Worm (Caenorhabditis elegans) whole organism, L4 larva: ENCODE results near the gene F46C8.3.

Experiments used
- ama-1 ChIP-seq: fragments of 150-350 bp; optimal IDR thresholded peaks from 2 replicates; lab custom pipeline; 2014; ENCODE audit warnings: inconsistent platforms, mixed read lengths
- ceh-82 ChIP-seq: sonication (generic microtip); optimal IDR thresholded peaks from 2 replicates; lab custom pipeline; 2017; ENCODE audit warnings: missing biosample characterization, missing genetic modification characterization
- nhr-28 ChIP-seq: fragments of 150-350 bp; optimal IDR thresholded peaks from 2 replicates; lab custom pipeline; 2014; ENCODE audit warnings: missing biosample characterization, missing genetic modification characterization
- php-3 ChIP-seq: fragments of 200-800 bp; sonication (Bioruptor generic); IDR thresholded peaks from 2 replicates; pipeline ENCODE4 v1.3.6; 2022; ENCODE audit warnings: missing genetic modification reagents, missing genetic modification characterization, missing compliant biosample characterization
- pqm-1 ChIP-seq: sonication (generic microtip); optimal IDR thresholded peaks from 2 replicates; lab custom pipeline; 2017; ENCODE audit warnings: missing biosample characterization, missing genetic modification characterization
- rbr-2 ChIP-seq: sonication (generic microtip); optimal IDR thresholded peaks from 2 replicates; lab custom pipeline; 2016; ENCODE audit warnings: missing genotype, missing genetic modification characterization, missing compliant biosample characterization
- snpc-1.2 ChIP-seq: fragments of 200-800 bp; sonication (Bioruptor generic); IDR thresholded peaks from 2 replicates; pipeline ENCODE4 v1.3.6; 2022; ENCODE audit warnings: missing genetic modification reagents, missing genetic modification characterization, missing compliant biosample characterization

DNA sequence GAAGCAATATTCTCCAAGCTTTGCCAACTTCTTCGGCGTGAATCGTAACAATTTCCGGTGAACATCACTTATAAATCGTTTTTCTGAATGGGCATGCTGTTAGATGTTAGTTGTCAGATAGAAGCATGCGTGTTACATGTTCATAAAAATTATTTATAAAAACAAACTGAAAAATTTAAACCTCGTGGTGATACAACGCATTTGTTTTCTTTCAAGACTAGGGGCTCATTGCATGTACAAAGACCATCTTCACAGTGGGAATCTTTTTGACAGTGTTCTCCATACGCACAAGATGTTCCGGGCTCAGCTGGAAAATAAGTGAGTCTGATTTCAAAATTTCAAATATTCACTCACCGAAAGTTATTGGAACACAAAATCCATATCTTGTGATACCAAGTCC lies 12.7 kb upstream of the F46C8.3 start:
- TF ChIP-seq snpc-1.2 (no peak), ceh-82 (no peak), ama-1 (no peak), nhr-28 (tag; lab: Kevin White, UChicago) (no peak), pqm-1 (tag; lab: Kevin White, UChicago) (no peak), rbr-2 (tag; lab: Kevin White, UChicago) (no peak), php-3 (no peak)
